Fruit fly (Drosophila melanogaster) whole organism, embryonic: Measurements from ENCODE around the gene CG34238.

Experiments
- CG11723 ChIP-seq: fragments of 200-800 bp; sonication (Bioruptor generic); optimal IDR thresholded peaks from 2 replicates; lab custom pipeline; 2017; ENCODE audit warnings: missing biosample characterization, mild to moderate bottlenecking, missing genetic modification characterization
- CG13287 ChIP-seq: fragments of 200-800 bp; sonication (Bioruptor generic); IDR thresholded peaks from 2 replicates; pipeline ENCODE4 v1.3.6; 2022; ENCODE audit warnings: missing biosample characterization, missing genetic modification characterization; ENCODE audit not compliant: partially characterized antibody
- CG13424 ChIP-seq: fragments of 200-800 bp; sonication (Bioruptor generic); optimal IDR thresholded peaks from 2 replicates; lab custom pipeline; 2019; ENCODE audit warnings: missing biosample characterization, mild to moderate bottlenecking, missing genetic modification characterization, moderate library complexity
- CG17361 ChIP-seq: fragments of 200-800 bp; sonication (Bioruptor generic); IDR thresholded peaks from 3 replicates; pipeline ENCODE4 v1.3.6; 2022; ENCODE audit warnings: missing biosample characterization, missing genetic modification characterization
- CG18262 ChIP-seq: fragments of 200-800 bp; optimal IDR thresholded peaks from 3 replicates; lab custom pipeline; 2019; ENCODE audit warnings: missing biosample characterization, mild to moderate bottlenecking, missing genetic modification characterization, moderate library complexity
- CG2116 ChIP-seq: fragments of 200-800 bp; sonication (Bioruptor generic); optimal IDR thresholded peaks from 3 replicates; lab custom pipeline; 2018; ENCODE audit warnings: missing biosample characterization, mild to moderate bottlenecking, missing genetic modification characterization
- CG2678 ChIP-seq: fragments of 200-800 bp; sonication (Bioruptor generic); optimal IDR thresholded peaks from 3 replicates; lab custom pipeline; 2019; ENCODE audit warnings: missing biosample characterization, mild to moderate bottlenecking, missing genetic modification characterization, moderate library complexity
- CG2712 ChIP-seq: fragments of 200-800 bp; optimal IDR thresholded peaks from 3 replicates; lab custom pipeline; 2019; ENCODE audit warnings: missing biosample characterization, mild to moderate bottlenecking, missing genetic modification characterization, moderate library complexity
- CG3838 ChIP-seq: fragments of 200-800 bp; sonication (Bioruptor generic); optimal IDR thresholded peaks from 3 replicates; lab custom pipeline; 2016; ENCODE audit warnings: missing biosample characterization, missing genetic modification characterization
- CG5180 ChIP-seq: fragments of 200-800 bp; sonication (Bioruptor generic); optimal IDR thresholded peaks from 3 replicates; lab custom pipeline; 2017; ENCODE audit warnings: missing biosample characterization, missing genetic modification characterization, mild to moderate bottlenecking, moderate library complexity, missing genetic modification reagents
- CG6254 ChIP-seq: fragments of 200-800 bp; sonication (Bioruptor generic); optimal IDR thresholded peaks from 3 replicates; lab custom pipeline; 2017; ENCODE audit warnings: mild to moderate bottlenecking, missing biosample characterization, missing genetic modification reagents, missing genetic modification characterization
- CG6272 ChIP-seq: fragments of 200-800 bp; sonication (Bioruptor generic); IDR thresholded peaks from 2 replicates; pipeline ENCODE4 v1.3.6; 2022; ENCODE audit warnings: missing biosample characterization, missing genetic modification characterization
- CG8765 ChIP-seq: fragments of 200-800 bp; sonication (Bioruptor generic); IDR thresholded peaks from 2 replicates; pipeline ENCODE4 v1.3.6; 2022; ENCODE audit warnings: missing biosample characterization, missing genetic modification characterization
- CG9215 ChIP-seq: fragments of 200-800 bp; sonication (Bioruptor generic); IDR thresholded peaks from 2 replicates; pipeline ENCODE4 v1.3.6; 2022; ENCODE audit warnings: missing biosample characterization, missing genetic modification characterization
- CG9797 ChIP-seq: fragments of 200-800 bp; sonication (Bioruptor generic); optimal IDR thresholded peaks from 3 replicates; lab custom pipeline; 2018; ENCODE audit warnings: missing biosample characterization, mild to moderate bottlenecking, missing genetic modification characterization
- CG9876 ChIP-seq: fragments of 200-800 bp; sonication (Bioruptor generic); optimal IDR thresholded peaks from 2 replicates; lab custom pipeline; 2016; ENCODE audit warnings: missing biosample characterization, missing genetic modification characterization
- CrebB ChIP-seq: fragments of 200-800 bp; sonication (Bioruptor generic); optimal IDR thresholded peaks from 3 replicates; lab custom pipeline; 2018; ENCODE audit warnings: missing biosample characterization, mild to moderate bottlenecking, missing genetic modification characterization
- D19A ChIP-seq: fragments of 200-800 bp; optimal IDR thresholded peaks from 3 replicates; lab custom pipeline; 2019; ENCODE audit warnings: missing biosample characterization, mild to moderate bottlenecking, missing genetic modification characterization, moderate library complexity
- Dip2 ChIP-seq: fragments of 200-800 bp; sonication (Bioruptor generic); IDR thresholded peaks from 2 replicates; pipeline ENCODE4 v1.3.6; 2022; ENCODE audit warnings: missing biosample characterization, missing genetic modification characterization
- Fer2 ChIP-seq: fragments of 200-800 bp; sonication (Bioruptor generic); optimal IDR thresholded peaks from 2 replicates; lab custom pipeline; 2018; ENCODE audit warnings: missing biosample characterization, mild to moderate bottlenecking, missing genetic modification characterization, moderate library complexity
- Jarid2 ChIP-seq: fragments of 200-800 bp; sonication (Bioruptor generic); optimal IDR thresholded peaks from 3 replicates; lab custom pipeline; 2017; ENCODE audit warnings: mild to moderate bottlenecking, missing biosample characterization, missing genetic modification reagents, missing genetic modification characterization
- Kr ChIP-seq: fragments of 200-800 bp; sonication (Bioruptor generic); optimal IDR thresholded peaks from 2 replicates; lab custom pipeline; 2017; ENCODE audit warnings: missing biosample characterization, mild to moderate bottlenecking, missing genetic modification characterization
- Lhr ChIP-seq: fragments of 200-800 bp; sonication (Bioruptor generic); optimal IDR thresholded peaks from 3 replicates; lab custom pipeline; 2017; ENCODE audit warnings: mild to moderate bottlenecking, missing biosample characterization, missing genetic modification reagents, missing genetic modification characterization
- Max ChIP-seq: fragments of 200-800 bp; sonication (Bioruptor generic); optimal IDR thresholded peaks from 2 replicates; lab custom pipeline; 2016; ENCODE audit warnings: missing biosample characterization, mild to moderate bottlenecking, missing genetic modification characterization
- Mrtf ChIP-seq: fragments of 200-800 bp; sonication (Bioruptor generic); IDR thresholded peaks from 3 replicates; pipeline ENCODE4 v1.3.6; 2022; ENCODE audit warnings: missing biosample characterization, missing genetic modification characterization
- Myb ChIP-seq: fragments of 200-800 bp; sonication (Bioruptor generic); optimal IDR thresholded peaks from 2 replicates; lab custom pipeline; 2016; ENCODE audit warnings: missing biosample characterization, missing genetic modification characterization
- NC2β ChIP-seq: fragments of 200-800 bp; sonication (Bioruptor generic); optimal IDR thresholded peaks from 2 replicates; lab custom pipeline; 2016; ENCODE audit warnings: missing biosample characterization, missing genetic modification characterization
- NfI ChIP-seq: fragments of 200-800 bp; sonication (Bioruptor generic); optimal IDR thresholded peaks from 3 replicates; lab custom pipeline; 2018; ENCODE audit warnings: missing biosample characterization, mild to moderate bottlenecking, missing genetic modification characterization, moderate library complexity
- Opbp ChIP-seq: fragments of 200-800 bp; sonication (Bioruptor generic); IDR thresholded peaks from 3 replicates; pipeline ENCODE4 v1.3.6; 2022; ENCODE audit warnings: missing biosample characterization, missing genetic modification characterization; ENCODE audit not compliant: partially characterized antibody
- Sry-δ ChIP-seq: fragments of 200-800 bp; sonication (Bioruptor generic); optimal IDR thresholded peaks from 2 replicates; lab custom pipeline; 2016; ENCODE audit warnings: missing biosample characterization, missing genetic modification characterization
- az2 ChIP-seq: fragments of 200-800 bp; sonication (Bioruptor generic); optimal IDR thresholded peaks from 3 replicates; lab custom pipeline; 2016; ENCODE audit warnings: missing biosample characterization, missing genetic modification characterization
- bcd ChIP-seq: fragments of 200-800 bp; sonication (Bioruptor generic); optimal IDR thresholded peaks from 2 replicates; lab custom pipeline; 2017; ENCODE audit warnings: missing biosample characterization, mild to moderate bottlenecking, missing genetic modification characterization
- cato ChIP-seq: fragments of 200-800 bp; sonication (Bioruptor generic); optimal IDR thresholded peaks from 2 replicates; lab custom pipeline; 2016; ENCODE audit warnings: missing biosample characterization, missing genetic modification characterization, borderline replicate concordance
- caup ChIP-seq: fragments of 200-800 bp; sonication (Bioruptor generic); optimal IDR thresholded peaks from 3 replicates; lab custom pipeline; 2017; ENCODE audit warnings: missing biosample characterization, mild to moderate bottlenecking, missing genetic modification characterization, moderate library complexity; ENCODE audit not compliant: severe bottlenecking
- gem ChIP-seq: fragments of 200-800 bp; sonication (Bioruptor generic); optimal IDR thresholded peaks from 2 replicates; lab custom pipeline; 2019; ENCODE audit warnings: missing biosample characterization, mild to moderate bottlenecking, missing genetic modification characterization, moderate library complexity
- hb ChIP-seq: fragments of 200-800 bp; sonication (Bioruptor generic); IDR thresholded peaks from 3 replicates; pipeline ENCODE4 v1.3.6; 2022; ENCODE audit warnings: missing biosample characterization, missing genetic modification characterization; ENCODE audit not compliant: partially characterized antibody
- insv ChIP-seq, 2 experiments: fragments of 200-800 bp; sonication (Bioruptor generic); optimal IDR thresholded peaks; 3 replicates each; lab custom pipeline; 2016 to 2018; ENCODE audit warnings: missing biosample characterization in 2 of 2, missing genetic modification characterization in 2 of 2
- maf-S ChIP-seq: fragments of 200-800 bp; sonication (Bioruptor generic); optimal IDR thresholded peaks from 2 replicates; lab custom pipeline; 2016; ENCODE audit warnings: missing biosample characterization, missing genetic modification characterization
- mam ChIP-seq: fragments of 200-800 bp; sonication (Bioruptor generic); optimal IDR thresholded peaks from 3 replicates; lab custom pipeline; 2016; ENCODE audit warnings: missing biosample characterization, missing genetic modification characterization
- pan ChIP-seq, 4 experiments: fragments of >200 bp in 3 of 4; fragments of 200-800 bp in 1 of 4; sonication (Bioruptor generic) in 1 of 4; optimal IDR thresholded peaks in 3 of 4; IDR thresholded peaks in 1 of 4; 2 replicates each; pipeline versions ENCODE4 v1.3.6 to Lab custom; 2017 to 2022; ENCODE audit warnings: missing biosample characterization in 2 of 4, missing genetic modification characterization in 2 of 4, mixed read lengths in 1 of 4
- pfk ChIP-seq: fragments of 200-800 bp; sonication (Bioruptor generic); optimal IDR thresholded peaks from 2 replicates; lab custom pipeline; 2018; ENCODE audit warnings: missing biosample characterization, mild to moderate bottlenecking, missing genetic modification characterization, moderate library complexity
- psq ChIP-seq: fragments of 200-800 bp; sonication (Bioruptor generic); optimal IDR thresholded peaks from 2 replicates; lab custom pipeline; 2017; ENCODE audit warnings: missing biosample characterization, missing genetic modification characterization
- pum ChIP-seq: fragments of 200-800 bp; sonication (Bioruptor generic); optimal IDR thresholded peaks from 2 replicates; lab custom pipeline; 2016; ENCODE audit warnings: missing biosample characterization, missing genetic modification characterization
- scrt ChIP-seq: fragments of 200-800 bp; sonication (Bioruptor generic); optimal IDR thresholded peaks from 2 replicates; lab custom pipeline; 2018; ENCODE audit warnings: missing biosample characterization, mild to moderate bottlenecking, missing genetic modification characterization, moderate library complexity
- sens-2 ChIP-seq: fragments of 200-800 bp; sonication (Bioruptor generic); IDR thresholded peaks from 2 replicates; pipeline ENCODE4 v1.3.6; 2022; ENCODE audit warnings: missing biosample characterization, missing genetic modification characterization
- ssp ChIP-seq: fragments of 200-800 bp; sonication (Bioruptor generic); IDR thresholded peaks from 2 replicates; pipeline ENCODE4 v1.3.6; 2022; ENCODE audit warnings: missing biosample characterization, missing genetic modification characterization
- tll ChIP-seq, 2 experiments: fragments of 200-800 bp in 1 of 2; fragments of >200 bp in 1 of 2; sonication (Bioruptor generic) in 1 of 2; optimal IDR thresholded peaks; 2 replicates each; lab custom pipeline; 2017 to 2019; ENCODE audit warnings: missing biosample characterization in 2 of 2, missing genetic modification characterization in 2 of 2, mild to moderate bottlenecking in 1 of 2, moderate library complexity in 1 of 2
- trem ChIP-seq: fragments of 200-800 bp; optimal IDR thresholded peaks from 3 replicates; lab custom pipeline; 2019; ENCODE audit warnings: missing biosample characterization, mild to moderate bottlenecking, missing genetic modification characterization, moderate library complexity
- vvl ChIP-seq: fragments of 200-800 bp; sonication (Bioruptor generic); IDR thresholded peaks from 2 replicates; pipeline ENCODE4 v1.3.6; 2022; ENCODE audit warnings: missing biosample characterization, missing genetic modification characterization

The CG34238 gene

dm6 chr3L:10664511-10665062 lies 38.3 kb downstream of the CG34238 start, which contains the start of gene simj (continued):
- TF ChIP-seq maf-S (GFP tag; lab: Kevin White, UChicago) (no peak), Fer2 (tag; lab: Kevin White, UChicago) (no peak), Dip2 (no peak), Jarid2 (peak; percentile 88), bcd (GFP tag; lab: Kevin White, UChicago) (peak; percentile 31), CG2116 (peak; percentile 65), Lhr (GFP tag; lab: Kevin White, UChicago) (peak; percentile 74), CG2678 (peak; percentile 44), Sry-δ (GFP tag; lab: Kevin White, UChicago) (peak; percentile 99), ssp (GFP tag; lab: Robert Waterston, UW) (no peak), CG18262 (tag; lab: Kevin White, UChicago) (peak; percentile 34), CG5180 (peak; percentile 38), caup (GFP tag; lab: Kevin White, UChicago) (peak; percentile 65), CG9876 (GFP tag; lab: Kevin White, UChicago) (peak; percentile 46), vvl (GFP tag; lab: Robert Waterston, UW) (peak; percentile 77), CG11723 (GFP tag; lab: Kevin White, UChicago) (peak; percentile 12), CrebB (peak; percentile 58), Mrtf (GFP tag; lab: Robert Waterston, UW) (no peak), CG6254 (GFP tag; lab: Kevin White, UChicago) (no peak), Max (peak; percentile 36), hb (GFP tag; lab: Robert Waterston, UW) (peak; percentile 59), pfk (peak; percentile 41), CG13424 (tag; lab: Kevin White, UChicago) (peak; percentile 47), cato (GFP tag; lab: Kevin White, UChicago) (no peak), trem (tag; lab: Kevin White, UChicago) (peak; percentile 78), gem (tag; lab: Kevin White, UChicago) (peak; percentile 8), CG2712 (tag; lab: Kevin White, UChicago) (peak; percentile 62), pan (optimal IDR thresholded peaks at IDR 0.05; lab: Kevin White, UChicago) (no peak), pan (GFP tag; optimal IDR thresholded peaks at IDR 0.05 in 1 of 2, IDR thresholded peaks at IDR 0.05 in 1 of 2) (peak in 1 of 2 experiments; percentile 27), Opbp (GFP tag; lab: Robert Waterston, UW) (peak; percentile 94), Myb (peak; percentile 50), pum (GFP tag; lab: Kevin White, UChicago) (no peak), psq (GFP tag; lab: Kevin White, UChicago) (peak; percentile 24), CG3838 (peak; percentile 51), NC2β (GFP tag; lab: Kevin White, UChicago) (peak; percentile 52), CG9797 (GFP tag; lab: Kevin White, UChicago) (peak; percentile 94), CG9215 (GFP tag; lab: Robert Waterston, UW) (no peak), sens-2 (no peak), NfI (GFP tag; lab: Kevin White, UChicago) (peak; percentile 57), az2 (peak; percentile 13), CG6272 (peak; percentile 46), tll (GFP tag; optimal IDR thresholded peaks at IDR 0.05; lab: Kevin White, UChicago) (no peak), insv (GFP tag; optimal IDR thresholded peaks at IDR 0.05; lab: Kevin White, UChicago) (peak in 1 of 2 experiments; percentile 60), mam (GFP tag; lab: Kevin White, UChicago) (peak; percentile 40), CG13287 (GFP tag; lab: Robert Waterston, UW) (peak; percentile 88), CG17361 (GFP tag; lab: Robert Waterston, UW) (no peak), scrt (GFP tag; lab: Kevin White, UChicago) (peak; percentile 68), Kr (GFP tag; lab: Kevin White, UChicago) (no peak), D19A (tag; lab: Kevin White, UChicago) (peak; percentile 48), CG8765 (GFP tag; lab: Robert Waterston, UW) (no peak)
